Fruit fly (Drosophila melanogaster) whole organism, prepupa: ENCODE data around the gene Act88F.

Source experiments
- CG32006 ChIP-seq: fragments of 200-800 bp; sonication (Bioruptor generic); optimal IDR thresholded peaks from 3 replicates; lab custom pipeline; 2017; ENCODE audit warnings: missing biosample characterization, mild to moderate bottlenecking, missing genetic modification characterization
- Sox102F ChIP-seq: fragments of 200-800 bp; sonication (Bioruptor generic); optimal IDR thresholded peaks from 2 replicates; lab custom pipeline; 2016; ENCODE audit warnings: missing biosample characterization, mild to moderate bottlenecking, missing genetic modification characterization
- net ChIP-seq: fragments of 200-800 bp; sonication (Bioruptor generic); optimal IDR thresholded peaks from 3 replicates; lab custom pipeline; 2016; ENCODE audit warnings: missing biosample characterization, missing genetic modification characterization
- vri ChIP-seq: fragments of 200-800 bp; sonication (Bioruptor generic); optimal IDR thresholded peaks from 3 replicates; lab custom pipeline; 2016; ENCODE audit warnings: missing biosample characterization, mild to moderate bottlenecking, missing genetic modification characterization

- TF ChIP-seq Sox102F (GFP tag; lab: Kevin White, UChicago): no peak
- no peak for TF ChIP-seq CG32006 (GFP tag; lab: Kevin White, UChicago)
- no peak for TF ChIP-seq vri (GFP tag; lab: Kevin White, UChicago)
- TF ChIP-seq net (GFP tag; lab: Kevin White, UChicago): no peak
Observed at dm6 chr3R:15433340-15433945, 6.3 kb upstream of the Act88F start.
